Worm (Caenorhabditis elegans) whole organism, L3 larva: ENCODE results near the gene Y113G7B.11.

Experiments
- R02D3.7 ChIP-seq: fragments of 150-350 bp; optimal IDR thresholded peaks from 2 replicates; lab custom pipeline; 2014; ENCODE audit warnings: missing biosample characterization, missing genetic modification characterization
- ZK546.5 ChIP-seq: sonication (generic microtip); optimal IDR thresholded peaks from 2 replicates; lab custom pipeline; 2017; ENCODE audit warnings: missing biosample characterization, missing genetic modification characterization
- aly-2 ChIP-seq: fragments of 150-350 bp; optimal IDR thresholded peaks from 2 replicates; lab custom pipeline; 2014; ENCODE audit warnings: missing biosample characterization, missing genetic modification characterization
- ama-1 ChIP-seq: fragments of 150-350 bp; optimal IDR thresholded peaks from 2 replicates; lab custom pipeline; 2018
- ceh-16 ChIP-seq: sonication (generic microtip); optimal IDR thresholded peaks from 2 replicates; lab custom pipeline; 2017; ENCODE audit warnings: missing biosample characterization, missing genetic modification characterization
- ceh-28 ChIP-seq: fragments of 150-350 bp; optimal IDR thresholded peaks from 2 replicates; lab custom pipeline; 2014; ENCODE audit warnings: missing biosample characterization, missing genetic modification reagents, missing genetic modification characterization
- ceh-82 ChIP-seq: fragments of 150-350 bp; optimal IDR thresholded peaks from 2 replicates; lab custom pipeline; 2014; ENCODE audit warnings: missing biosample characterization, missing genetic modification characterization
- ceh-9 ChIP-seq: sonication (generic microtip); optimal IDR thresholded peaks from 2 replicates; lab custom pipeline; 2018; ENCODE audit warnings: missing biosample characterization, missing genetic modification characterization
- daf-12 ChIP-seq: fragments of 150-350 bp; optimal IDR thresholded peaks from 2 replicates; lab custom pipeline; 2014; ENCODE audit warnings: missing biosample characterization, missing genetic modification reagents, missing genetic modification characterization
- egl-27 ChIP-seq: sonication (generic microtip); optimal IDR thresholded peaks from 4 replicates; lab custom pipeline; 2017; ENCODE audit warnings: missing biosample characterization, missing genetic modification reagents, missing genetic modification characterization
- egl-5 ChIP-seq: fragments of 150-350 bp; optimal IDR thresholded peaks from 2 replicates; lab custom pipeline; 2017; ENCODE audit warnings: missing biosample characterization, missing genetic modification reagents, missing genetic modification characterization, inconsistent platforms
- elt-1 ChIP-seq: fragments of 150-350 bp; optimal IDR thresholded peaks from 2 replicates; lab custom pipeline; 2014; ENCODE audit warnings: missing biosample characterization, missing genetic modification characterization
- elt-2 ChIP-seq: sonication (generic microtip); optimal IDR thresholded peaks from 2 replicates; lab custom pipeline; 2016; ENCODE audit warnings: missing genetic modification reagents, mild to moderate bottlenecking, missing genetic modification characterization, missing compliant biosample characterization
- elt-3 ChIP-seq, 3 experiments: fragments of 150-350 bp in 1 of 3; sonication (generic microtip) in 2 of 3; optimal IDR thresholded peaks; 2 replicates in 2 of 3; 4 replicates in 1 of 3; lab custom pipeline; 2014 to 2017; ENCODE audit warnings: missing biosample characterization in 3 of 3, missing genetic modification characterization in 3 of 3
- eor-1 ChIP-seq, 2 experiments: fragments of 150-350 bp; optimal IDR thresholded peaks; 2 replicates each; lab custom pipeline; 2014 to 2018; ENCODE audit warnings: missing biosample characterization in 2 of 2, missing genetic modification characterization in 2 of 2
- fkh-10 ChIP-seq: sonication (generic microtip); optimal IDR thresholded peaks from 2 replicates; lab custom pipeline; 2017; ENCODE audit warnings: missing biosample characterization, missing genetic modification reagents, missing genetic modification characterization
- fkh-2 ChIP-seq: fragments of 150-350 bp; optimal IDR thresholded peaks from 2 replicates; lab custom pipeline; 2014; ENCODE audit warnings: missing biosample characterization, missing genetic modification reagents, missing genetic modification characterization
- fos-1 ChIP-seq: fragments of 150-350 bp; optimal IDR thresholded peaks from 2 replicates; lab custom pipeline; 2014; ENCODE audit warnings: missing biosample characterization, missing genetic modification characterization
- jun-1 ChIP-seq: fragments of 150-350 bp; optimal IDR thresholded peaks from 2 replicates; lab custom pipeline; 2014; ENCODE audit warnings: missing biosample characterization, missing genetic modification reagents, missing genetic modification characterization
- lin-15B ChIP-seq: fragments of 150-350 bp; optimal IDR thresholded peaks from 2 replicates; lab custom pipeline; 2014; ENCODE audit warnings: missing biosample characterization, missing genetic modification characterization
- lin-39 ChIP-seq: fragments of 150-350 bp; optimal IDR thresholded peaks from 2 replicates; lab custom pipeline; 2018; ENCODE audit warnings: missing biosample characterization, missing genetic modification reagents, missing genetic modification characterization
- lsy-12 ChIP-seq: sonication (generic microtip); optimal IDR thresholded peaks from 2 replicates; lab custom pipeline; 2016; ENCODE audit warnings: mild to moderate bottlenecking, missing genetic modification characterization, missing compliant biosample characterization
- mdl-1 ChIP-seq: fragments of 150-350 bp; optimal IDR thresholded peaks from 2 replicates; lab custom pipeline; 2014; ENCODE audit warnings: missing biosample characterization, missing genetic modification characterization
- mml-1 ChIP-seq: fragments of 150-350 bp; sonication (generic microtip); optimal IDR thresholded peaks from 3 replicates; lab custom pipeline; 2014; ENCODE audit warnings: missing biosample characterization, missing genetic modification characterization
- nfya-1 ChIP-seq: sonication (generic microtip); optimal IDR thresholded peaks from 2 replicates; lab custom pipeline; 2017; ENCODE audit warnings: missing genetic modification characterization, mild to moderate bottlenecking, missing compliant biosample characterization, antibody characterized with exemption, moderate library complexity; ENCODE audit not compliant: insufficient read depth
- nhr-11 ChIP-seq: fragments of 150-350 bp; optimal IDR thresholded peaks from 2 replicates; lab custom pipeline; 2014; ENCODE audit warnings: missing biosample characterization, missing genetic modification characterization
- nhr-12 ChIP-seq: fragments of 150-350 bp; optimal IDR thresholded peaks from 2 replicates; lab custom pipeline; 2014; ENCODE audit warnings: missing biosample characterization, missing genetic modification characterization
- nhr-237 ChIP-seq: fragments of 150-350 bp; optimal IDR thresholded peaks from 2 replicates; lab custom pipeline; 2014; ENCODE audit warnings: missing biosample characterization, missing genetic modification characterization
- nhr-43 ChIP-seq: sonication (generic microtip); optimal IDR thresholded peaks from 2 replicates; lab custom pipeline; 2016; ENCODE audit warnings: mild to moderate bottlenecking, missing genetic modification characterization, missing compliant biosample characterization; ENCODE audit not compliant: poor library complexity, severe bottlenecking
- nhr-67 ChIP-seq: fragments of 150-350 bp; optimal IDR thresholded peaks from 2 replicates; lab custom pipeline; 2014; ENCODE audit warnings: missing biosample characterization, missing genetic modification characterization
- nhr-76 ChIP-seq: fragments of 150-350 bp; sonication (generic microtip); optimal IDR thresholded peaks from 5 replicates; lab custom pipeline; 2014; ENCODE audit warnings: missing biosample characterization, missing genetic modification characterization
- nhr-77 ChIP-seq: fragments of 150-350 bp; optimal IDR thresholded peaks from 2 replicates; lab custom pipeline; 2014; ENCODE audit warnings: missing biosample characterization, missing genetic modification characterization
- pha-4 ChIP-seq: fragments of 150-350 bp; optimal IDR thresholded peaks from 2 replicates; lab custom pipeline; 2014; ENCODE audit warnings: missing biosample characterization, missing genetic modification reagents, missing genetic modification characterization
- pqm-1 ChIP-seq: fragments of 150-350 bp; optimal IDR thresholded peaks from 2 replicates; lab custom pipeline; 2017; ENCODE audit warnings: missing biosample characterization, missing genetic modification characterization, inconsistent platforms
- sea-2 ChIP-seq: fragments of 150-350 bp; sonication (generic microtip); optimal IDR thresholded peaks from 4 replicates; lab custom pipeline; 2014; ENCODE audit warnings: missing biosample characterization, missing genetic modification reagents, missing genetic modification characterization
- skn-1 ChIP-seq: fragments of 150-350 bp; optimal IDR thresholded peaks from 2 replicates; lab custom pipeline; 2014; ENCODE audit warnings: missing biosample characterization, missing genetic modification characterization
- snpc-4 ChIP-seq: fragments of 150-350 bp; optimal IDR thresholded peaks from 2 replicates; lab custom pipeline; 2014; ENCODE audit warnings: missing biosample characterization, missing genetic modification characterization
- tbx-2 ChIP-seq: sonication (generic microtip); optimal IDR thresholded peaks from 2 replicates; lab custom pipeline; 2016; ENCODE audit warnings: mild to moderate bottlenecking, missing genetic modification characterization, missing compliant biosample characterization
- unc-39 ChIP-seq: sonication (generic microtip); optimal IDR thresholded peaks from 4 replicates; lab custom pipeline; 2017; ENCODE audit warnings: missing biosample characterization, missing genetic modification characterization
- zag-1 ChIP-seq: fragments of 150-350 bp; optimal IDR thresholded peaks from 2 replicates; lab custom pipeline; 2014; ENCODE audit warnings: missing biosample characterization, missing genetic modification characterization
- ztf-11 ChIP-seq: fragments of 150-350 bp; optimal IDR thresholded peaks from 2 replicates; lab custom pipeline; 2014; ENCODE audit warnings: missing biosample characterization, missing genetic modification characterization
- ztf-4 ChIP-seq: fragments of 150-350 bp; optimal IDR thresholded peaks from 2 replicates; lab custom pipeline; 2014; ENCODE audit warnings: missing biosample characterization, missing genetic modification characterization

Gene Y113G7B.11

ce11 chrV:20213097-20213496 lies 2.0 kb downstream of the Y113G7B.11 start:
- TF ChIP-seq mdl-1 (tag; lab: Kevin White, UChicago), result no peak
- TF ChIP-seq elt-2 (tag; lab: Kevin White, UChicago), result peak; percentile 66
- TF ChIP-seq ama-1 (lab: Kevin White, UChicago), result no peak
- TF ChIP-seq jun-1 (tag; lab: Kevin White, UChicago), result no peak
- no peak for TF ChIP-seq ztf-11
- TF ChIP-seq pha-4 (tag; lab: Kevin White, UChicago), result peak; percentile 12
- TF ChIP-seq pqm-1 (tag; lab: Kevin White, UChicago), result peak; percentile 47
- no peak for TF ChIP-seq eor-1 (tag; optimal IDR thresholded peaks at IDR 0.05; lab: Kevin White, UChicago)
- TF ChIP-seq fkh-10 (GFP tag; lab: Kevin White, UChicago), result no peak
- no peak for TF ChIP-seq mml-1 (tag; lab: Kevin White, UChicago)
- TF ChIP-seq nhr-12 (tag; lab: Kevin White, UChicago), result no peak
- no peak for TF ChIP-seq elt-3 (tag; optimal IDR thresholded peaks at IDR 0.05; lab: Kevin White, UChicago)
- TF ChIP-seq ceh-82 (tag; lab: Kevin White, UChicago), result no peak

DNA sequence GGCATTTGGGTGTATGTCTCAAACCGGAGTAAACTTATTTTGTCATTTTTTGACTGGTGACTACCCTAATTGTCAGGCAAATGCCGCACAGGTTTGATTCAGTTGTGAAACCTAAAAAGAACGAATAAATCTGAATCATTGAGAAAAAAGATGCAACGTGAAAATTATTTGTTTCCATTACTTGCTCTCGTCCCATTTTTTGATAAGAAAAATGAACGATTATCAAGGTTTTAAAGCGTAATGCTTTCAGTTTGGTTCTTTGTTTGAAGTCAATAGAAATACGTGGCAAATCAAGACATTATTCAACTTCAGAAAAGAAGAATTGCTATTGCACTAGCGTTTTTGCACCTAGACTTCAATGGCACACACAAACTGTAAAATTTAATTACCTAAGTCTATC lies 2.5 kb downstream of the Y113G7B.11 start, which contains the start of gene Y113G7B.12:
TSS of gene Y113G7B.12 (minus strand) at position 101 of the 400 bp plus-strand sequence.
- no peak for TF ChIP-seq daf-12
- no peak for TF ChIP-seq fos-1 (tag; lab: Kevin White, UChicago)
- TF ChIP-seq ZK546.5 (tag; lab: Kevin White, UChicago), result no peak
- TF ChIP-seq snpc-4 (tag; lab: Kevin White, UChicago), result no peak
- no peak for TF ChIP-seq nfya-1
- no peak for TF ChIP-seq egl-27
- no peak for TF ChIP-seq nhr-237 (tag; lab: Kevin White, UChicago)
- no peak for TF ChIP-seq sea-2 (GFP tag; lab: Kevin White, UChicago)
- no peak for TF ChIP-seq lsy-12 (tag; lab: Kevin White, UChicago)
- no peak for TF ChIP-seq pha-4 (tag; lab: Kevin White, UChicago)
- no peak for TF ChIP-seq eor-1 (tag; optimal IDR thresholded peaks at IDR 0.05; lab: Kevin White, UChicago)
- TF ChIP-seq egl-5 (tag; lab: Kevin White, UChicago), result no peak
- TF ChIP-seq nhr-43 (tag; lab: Kevin White, UChicago), result no peak

DNA sequence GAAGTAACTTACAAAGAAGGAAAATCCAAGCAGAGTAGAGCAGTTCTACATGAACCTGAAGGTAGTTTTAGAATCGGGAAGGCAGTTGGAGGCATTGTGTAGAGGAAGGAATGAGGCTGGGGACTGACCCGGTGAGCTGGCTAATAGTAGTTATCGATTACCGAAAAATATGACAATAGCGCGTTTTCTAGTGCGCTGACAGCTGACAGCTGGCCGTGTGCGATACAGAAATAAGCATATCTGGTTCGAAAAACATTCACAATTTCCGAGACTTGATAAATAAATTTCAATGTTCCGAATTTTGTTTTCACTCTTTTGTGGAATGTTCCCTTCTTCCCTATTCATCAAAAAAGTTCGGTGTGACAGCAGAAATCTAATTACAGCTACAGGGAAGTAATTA lies 9.0 kb downstream of the Y113G7B.11 start, which contains the start of the genes fbxb-59 and srbc-34:
TSS of gene fbxb-59 (minus strand) at position 101 of the 400 bp plus-strand sequence.
TSS of gene srbc-34 (plus strand) at position 233 of the 400 bp plus-strand sequence.
- TF ChIP-seq tbx-2 (tag; lab: Kevin White, UChicago) (no peak), ztf-4 (no peak), unc-39 (no peak), lsy-12 (tag; lab: Kevin White, UChicago) (no peak), lin-39 (tag; lab: Kevin White, UChicago) (no peak)

- no peak for TF ChIP-seq nhr-77 (tag; lab: Kevin White, UChicago)
- TF ChIP-seq snpc-4 (tag; lab: Kevin White, UChicago), result no peak
- TF ChIP-seq ceh-82 (tag; lab: Kevin White, UChicago), result no peak
- TF ChIP-seq fos-1 (tag; lab: Kevin White, UChicago), result no peak
- no peak for TF ChIP-seq ama-1 (lab: Kevin White, UChicago)
- no peak for TF ChIP-seq tbx-2 (tag; lab: Kevin White, UChicago)
- TF ChIP-seq nhr-237 (tag; lab: Kevin White, UChicago), result no peak
- no peak for TF ChIP-seq unc-39
- TF ChIP-seq nhr-11 (tag; lab: Kevin White, UChicago), result no peak
- TF ChIP-seq ceh-28, result no peak
- no peak for TF ChIP-seq lin-39 (tag; lab: Kevin White, UChicago)
- TF ChIP-seq egl-5 (tag; lab: Kevin White, UChicago), result no peak
- TF ChIP-seq lin-15B (tag; lab: Kevin White, UChicago), result no peak
- no peak for TF ChIP-seq nhr-67 (tag; lab: Kevin White, UChicago)
- no peak for TF ChIP-seq aly-2 (tag; lab: Kevin White, UChicago)
Measured at ce11 chrV:20203085-20203484, 12.0 kb downstream of the Y113G7B.11 start, which contains the start of gene fbxa-113. fbxa-113 (plus strand) TSS chrV:20203385.

DNA sequence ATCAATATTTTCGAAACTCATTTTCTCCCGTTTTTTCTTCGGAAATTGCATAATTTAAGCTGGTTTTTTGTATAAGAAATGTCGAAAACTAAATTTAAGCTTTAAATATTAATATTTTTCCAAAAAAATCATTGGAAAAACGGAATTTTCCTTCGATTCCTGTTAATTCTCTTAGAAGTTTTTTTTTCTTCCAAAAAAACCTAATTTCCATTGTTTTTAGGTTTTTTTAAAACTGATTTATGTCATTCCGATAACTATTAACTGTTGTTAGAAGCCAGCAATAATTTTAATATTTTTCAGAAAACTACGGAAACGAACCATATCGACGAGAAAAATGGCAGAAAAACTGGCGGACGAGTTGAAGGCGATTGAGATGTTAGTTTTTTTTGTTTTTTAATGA lies 13.8 kb downstream of the Y113G7B.11 start, which contains the start of gene fbxa-114:
TSS of gene fbxa-114 (plus strand) at position 301 of the 400 bp plus-strand sequence.
- TF ChIP-seq nhr-76 (tag; lab: Kevin White, UChicago), result no peak
- no peak for TF ChIP-seq elt-1 (tag; lab: Kevin White, UChicago)
- no peak for TF ChIP-seq fkh-10 (GFP tag; lab: Kevin White, UChicago)
- TF ChIP-seq ceh-16, result no peak
- no peak for TF ChIP-seq zag-1 (tag; lab: Kevin White, UChicago)
- TF ChIP-seq ama-1 (lab: Kevin White, UChicago), result no peak
- no peak for TF ChIP-seq ZK546.5 (tag; lab: Kevin White, UChicago)
- no peak for TF ChIP-seq nhr-77 (tag; lab: Kevin White, UChicago)
- no peak for TF ChIP-seq jun-1 (tag; lab: Kevin White, UChicago)
- no peak for TF ChIP-seq mdl-1 (tag; lab: Kevin White, UChicago)
- no peak for TF ChIP-seq sea-2 (GFP tag; lab: Kevin White, UChicago)
- TF ChIP-seq pha-4 (tag; lab: Kevin White, UChicago), result no peak
- no peak for TF ChIP-seq ceh-9 (tag; lab: Kevin White, UChicago)
- no peak for TF ChIP-seq nhr-11 (tag; lab: Kevin White, UChicago)
- TF ChIP-seq fkh-2, result no peak
- TF ChIP-seq R02D3.7 (tag; lab: Kevin White, UChicago), result no peak
- no peak for TF ChIP-seq skn-1 (tag; lab: Kevin White, UChicago)
- TF ChIP-seq lin-39 (tag; lab: Kevin White, UChicago), result no peak
- TF ChIP-seq nfya-1, result no peak
- TF ChIP-seq ztf-11, result no peak
